Worm (Caenorhabditis elegans) whole organism, L3 larva: ENCODE data around the gene gcy-18.

Experiments
- R02D3.7 ChIP-seq: fragments of 150-350 bp; optimal IDR thresholded peaks from 2 replicates; lab custom pipeline; 2014; ENCODE audit warnings: missing biosample characterization, missing genetic modification characterization
- ama-1 ChIP-seq: fragments of 150-350 bp; optimal IDR thresholded peaks from 2 replicates; lab custom pipeline; 2018
- fkh-10 ChIP-seq: sonication (generic microtip); optimal IDR thresholded peaks from 2 replicates; lab custom pipeline; 2017; ENCODE audit warnings: missing biosample characterization, missing genetic modification reagents, missing genetic modification characterization
- sea-2 ChIP-seq: fragments of 150-350 bp; sonication (generic microtip); optimal IDR thresholded peaks from 4 replicates; lab custom pipeline; 2014; ENCODE audit warnings: missing biosample characterization, missing genetic modification reagents, missing genetic modification characterization

ce11 chrIV:12896371-12896882 lies 36.5 kb downstream of the gcy-18 start, which contains the start of gene K08D8.7:
- TF ChIP-seq fkh-10 (GFP tag; lab: Kevin White, UChicago) (no peak), ama-1 (lab: Kevin White, UChicago) (no peak), sea-2 (GFP tag; lab: Kevin White, UChicago) (no peak), R02D3.7 (tag; lab: Kevin White, UChicago) (no peak)
